Fruit fly (Drosophila melanogaster): ENCODE data around the gene ranshi.

Gene ranshi

dm6 chr3R:8711890-8712449 lies 17.5 kb downstream of the ranshi start (continued):
- no peak for TF ChIP-seq z (GFP tag; IDR thresholded peaks at IDR 0.05)
- no peak for TF ChIP-seq CG16813 (GFP tag; IDR thresholded peaks at IDR 0.05; ENCODE audit: partially characterized antibody)
- TF ChIP-seq CG10979 (tag; optimal IDR thresholded peaks at IDR 0.05) = peak; percentile 18
- TF ChIP-seq CG5180 (GFP tag; optimal IDR thresholded peaks at IDR 0.05) = no peak
- no peak for TF ChIP-seq CG18764 (GFP tag; optimal IDR thresholded peaks at IDR 0.05)
- peak; percentile 50 for TF ChIP-seq gem (tag; optimal IDR thresholded peaks at IDR 0.05)
- no peak for TF ChIP-seq slbo (GFP tag; IDR thresholded peaks at IDR 0.05)
- peak; percentile 45 for TF ChIP-seq Oli (tag; optimal IDR thresholded peaks at IDR 0.05)
- TF ChIP-seq Optix (GFP tag; IDR thresholded peaks at IDR 0.05) = 0 out of 3 replicates have a peak, but pooled peaks have one; percentile 26
- TF ChIP-seq CG11695 (GFP tag; IDR thresholded peaks at IDR 0.05) = no peak
- TF ChIP-seq CG11560 (tag; IDR thresholded peaks at IDR 0.05) = no peak
- no peak for TF ChIP-seq ato (GFP tag; IDR thresholded peaks at IDR 0.05; ENCODE audit: partially characterized antibody)
- TF ChIP-seq CG2199 (GFP tag; IDR thresholded peaks at IDR 0.05) = no peak
- no peak for TF ChIP-seq nerfin-2 (GFP tag; IDR thresholded peaks at IDR 0.05; ENCODE audit: partially characterized antibody)
- TF ChIP-seq CG3407 (GFP tag; optimal IDR thresholded peaks at IDR 0.05) = peak; percentile 23
- TF ChIP-seq CG13424 (tag; optimal IDR thresholded peaks at IDR 0.05) = peak; percentile 17
- TF ChIP-seq Hr51 (GFP tag; optimal IDR thresholded peaks at IDR 0.05) = peak in 1 of 2 experiments; percentile 63
- no peak for TF ChIP-seq ind (GFP tag; optimal IDR thresholded peaks at IDR 0.05)
- no peak; the same call in 2 of the 3 replicates for TF ChIP-seq B-H1 (GFP tag; IDR thresholded peaks at IDR 0.05)
- no peak for TF ChIP-seq disco-r (GFP tag; optimal IDR thresholded peaks at IDR 0.05)
- TF ChIP-seq CG15601 (tag; optimal IDR thresholded peaks at IDR 0.05) = peak; percentile 4
- TF ChIP-seq fru (optimal IDR thresholded peaks at IDR 0.05) = no peak
- TF ChIP-seq CG12391 (tag; optimal IDR thresholded peaks at IDR 0.05) = peak; percentile 28
- TF ChIP-seq kni (GFP tag; optimal IDR thresholded peaks at IDR 0.05) = no peak
- TF ChIP-seq CG4707 (GFP tag; optimal IDR thresholded peaks at IDR 0.05) = peak; percentile 86
- TF ChIP-seq ttk (GFP tag; IDR thresholded peaks at IDR 0.05) = peak; percentile 42
- no peak for TF ChIP-seq luna (GFP tag; optimal IDR thresholded peaks at IDR 0.05)
- no peak for TF ChIP-seq Atf3 (GFP tag; optimal IDR thresholded peaks at IDR 0.05)
- peak; percentile 34 for TF ChIP-seq ATbp (GFP tag; optimal IDR thresholded peaks at IDR 0.05)
- TF ChIP-seq Sox100B (GFP tag; optimal IDR thresholded peaks at IDR 0.05) = peak; percentile 17
- no peak for TF ChIP-seq CG1832 (GFP tag; optimal IDR thresholded peaks at IDR 0.05)

- no peak for TF ChIP-seq eve (GFP tag; optimal IDR thresholded peaks at IDR 0.05)
- no peak for TF ChIP-seq chinmo (GFP tag; IDR thresholded peaks at IDR 0.05; ENCODE audit: partially characterized antibody)
- 0 out of 2 replicates have a peak, but pooled peaks have one; percentile 22 for TF ChIP-seq ttk (GFP tag; IDR thresholded peaks at IDR 0.05)
- TF ChIP-seq seq (GFP tag; IDR thresholded peaks at IDR 0.05) = no peak
- no peak for TF ChIP-seq Opbp (GFP tag; IDR thresholded peaks at IDR 0.05; ENCODE audit: partially characterized antibody)
- no peak for TF ChIP-seq CG4707 (GFP tag; optimal IDR thresholded peaks at IDR 0.05)
- no peak for TF ChIP-seq CG34422 (GFP tag; IDR thresholded peaks at IDR 0.05)
- no peak for TF ChIP-seq zfh1 (GFP tag; IDR thresholded peaks at IDR 0.05)
- TF ChIP-seq CG2875 (GFP tag; optimal IDR thresholded peaks at IDR 0.05) = no peak
- no peak for TF ChIP-seq odd (GFP tag; optimal IDR thresholded peaks at IDR 0.05)
- TF ChIP-seq CG3065 (GFP tag; optimal IDR thresholded peaks at IDR 0.05) = peak; percentile 78
- TF ChIP-seq CG18619 (GFP tag; optimal IDR thresholded peaks at IDR 0.05) = no peak
- TF ChIP-seq CG17359 (tag; optimal IDR thresholded peaks at IDR 0.05) = peak; percentile 81
- TF ChIP-seq pfk (GFP tag; optimal IDR thresholded peaks at IDR 0.05) = no peak
- no peak for TF ChIP-seq CG33557 (GFP tag; optimal IDR thresholded peaks at IDR 0.05)
- TF ChIP-seq Ets65A (GFP tag) = no peak
- TF ChIP-seq BtbVII (GFP tag; optimal IDR thresholded peaks at IDR 0.05) = no peak
- TF ChIP-seq Dp (GFP tag; optimal IDR thresholded peaks at IDR 0.05) = no peak
- no peak for TF ChIP-seq CG18476 (GFP tag; optimal IDR thresholded peaks at IDR 0.05)
- TF ChIP-seq chn (GFP tag; optimal IDR thresholded peaks at IDR 0.05) = peak; percentile 68
- no peak for TF ChIP-seq Optix (GFP tag; IDR thresholded peaks at IDR 0.05)
- TF ChIP-seq cg (GFP tag; optimal IDR thresholded peaks at IDR 0.05) = peak; percentile 42
- no peak for TF ChIP-seq al (GFP tag; IDR thresholded peaks at IDR 0.05)
Measured at dm6 chr3R:8707166-8707565, 22.3 kb downstream of the ranshi start.

All from whole organism, embryonic.